Worm (Caenorhabditis elegans): Measurements from ENCODE around the gene F46B6.5.

The F46B6.5 gene

DNA sequence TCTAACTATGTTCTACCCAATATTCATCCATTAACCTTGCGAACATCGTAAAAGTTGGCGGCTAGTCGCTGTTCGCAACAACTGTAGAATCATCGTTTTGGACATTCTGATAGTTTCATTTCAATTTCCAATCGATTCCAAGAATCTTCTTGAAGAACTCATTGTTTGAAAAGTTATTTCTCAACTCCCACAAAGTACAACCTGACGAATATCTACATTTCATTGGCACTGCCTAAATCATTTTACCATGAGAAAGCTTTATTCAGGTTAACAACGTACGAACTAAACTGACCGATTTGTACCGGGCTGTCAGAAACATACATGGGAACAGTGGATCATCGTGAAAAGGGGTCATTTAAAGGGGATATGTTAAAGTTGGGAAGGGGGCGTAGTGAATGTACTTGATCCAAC lies 3.9 kb upstream of the F46B6.5 start, which contains the start of gene F46B6.6:
TSS of gene F46B6.6 (minus strand) at position 148 of the 411 bp plus-strand sequence.
- no peak for TF ChIP-seq C08G9.2 (tag; optimal IDR thresholded peaks at IDR 0.05)
- TF ChIP-seq K09A11.1 (tag; optimal IDR thresholded peaks at IDR 0.05; ENCODE audit: insufficient read depth), result no peak
- no peak for TF ChIP-seq nhr-11 (tag; optimal IDR thresholded peaks at IDR 0.05)
- TF ChIP-seq sdc-2 (tag; optimal IDR thresholded peaks at IDR 0.05), result no peak
- TF ChIP-seq pat-9 (tag; optimal IDR thresholded peaks at IDR 0.05), result no peak
- TF ChIP-seq eyg-1 (tag; optimal IDR thresholded peaks at IDR 0.05), result no peak
- no peak for TF ChIP-seq odd-2 (tag; optimal IDR thresholded peaks at IDR 0.05)
- no peak for TF ChIP-seq unc-3 (GFP tag; conservative IDR thresholded peaks at IDR 0.05)
- no peak for TF ChIP-seq unc-3 (tag; optimal IDR thresholded peaks at IDR 0.05)
- TF ChIP-seq ceh-45 (GFP tag; IDR thresholded peaks at IDR 0.05), result no peak
- no peak for TF ChIP-seq ceh-24 (tag; optimal IDR thresholded peaks at IDR 0.05)
- no peak for TF ChIP-seq ama-1 (optimal IDR thresholded peaks at IDR 0.05)
- no peak for TF ChIP-seq C38D4.7 (GFP tag; optimal IDR thresholded peaks at IDR 0.05)
- TF ChIP-seq unc-86 (tag; optimal IDR thresholded peaks at IDR 0.05), result no peak
- TF ChIP-seq pha-4 (tag; optimal IDR thresholded peaks at IDR 0.05), result no peak
- TF ChIP-seq fax-1 (tag; optimal IDR thresholded peaks at IDR 0.05), result no peak

DNA sequence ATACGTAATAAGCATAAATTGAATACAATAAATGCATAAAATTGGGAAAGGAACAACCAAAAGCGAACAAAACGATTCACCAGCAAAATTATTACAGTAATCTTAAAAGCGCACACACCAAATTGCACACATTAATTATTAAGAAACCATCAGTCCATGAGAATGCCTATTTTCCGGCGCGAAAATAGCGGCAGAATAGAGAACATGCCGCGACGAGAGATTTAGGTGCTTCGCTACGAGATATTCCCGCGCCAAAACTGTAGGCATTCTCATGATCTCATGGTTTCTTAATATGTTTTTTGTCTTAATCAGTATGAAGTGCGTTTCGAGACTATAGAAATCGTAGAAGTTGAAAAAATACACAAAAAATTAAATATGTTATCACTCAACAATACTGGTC lies 1.3 kb upstream of the F46B6.5 start:
- TF ChIP-seq ceh-18 (tag; optimal IDR thresholded peaks at IDR 0.05), result no peak
- TF ChIP-seq ceh-22 (tag; optimal IDR thresholded peaks at IDR 0.05), result no peak
- TF ChIP-seq sdc-2 (tag; optimal IDR thresholded peaks at IDR 0.05), result no peak
- TF ChIP-seq F13H6.1 (tag; optimal IDR thresholded peaks at IDR 0.05), result no peak

DNA sequence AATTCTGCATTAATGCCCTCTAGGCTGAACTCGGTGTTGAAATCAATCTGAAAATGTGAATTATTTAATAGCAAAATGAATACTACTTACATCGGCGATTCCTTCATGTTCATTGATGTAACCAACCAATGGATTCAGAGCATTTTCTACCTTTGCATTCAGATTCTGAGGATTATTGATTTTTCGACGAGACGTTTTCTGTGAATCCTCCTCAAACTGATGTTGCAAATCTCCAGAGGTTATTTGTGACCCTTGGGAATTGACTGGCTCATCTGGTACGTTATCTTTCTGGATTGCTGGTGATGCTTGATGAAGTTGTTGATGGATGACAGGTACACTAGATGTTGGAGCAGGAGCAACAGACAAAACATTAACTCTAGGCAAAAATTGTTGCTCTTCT lies 824 bp downstream of the F46B6.5 start:
- TF ChIP-seq pax-1 (tag; optimal IDR thresholded peaks at IDR 0.05), result no peak

DNA sequence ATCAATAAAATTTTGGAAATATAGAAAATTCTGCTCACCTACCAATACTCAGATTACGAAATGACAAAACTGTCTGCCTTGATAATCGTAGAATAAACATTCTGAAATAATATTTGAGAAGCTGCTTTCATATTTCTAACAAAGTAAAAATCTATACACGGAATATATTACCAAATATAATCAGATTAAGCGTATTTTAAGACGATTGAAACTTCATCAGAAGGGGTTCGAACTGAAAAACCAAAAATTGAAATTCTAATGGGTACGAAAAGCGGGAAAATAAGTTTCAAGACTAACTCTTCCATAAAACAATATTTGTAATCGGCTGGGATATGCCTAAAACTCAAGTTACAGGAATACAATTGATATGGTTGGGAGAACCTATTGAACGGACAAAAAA lies 3.5 kb downstream of the F46B6.5 start, which contains the start of gene F46B6.4:
TSS of gene F46B6.4 (minus strand) at position 101 of the 400 bp plus-strand sequence.
- no peak for TF ChIP-seq tbx-2 (tag; optimal IDR thresholded peaks at IDR 0.05)
- no peak for TF ChIP-seq ttx-3 (tag; optimal IDR thresholded peaks at IDR 0.05)
- TF ChIP-seq ceh-14 (tag; optimal IDR thresholded peaks at IDR 0.05), result no peak
- TF ChIP-seq fkh-10 (GFP tag; optimal IDR thresholded peaks at IDR 0.05), result no peak
- no peak for TF ChIP-seq odd-2 (tag; optimal IDR thresholded peaks at IDR 0.05)
- TF ChIP-seq ceh-24 (tag; optimal IDR thresholded peaks at IDR 0.05), result no peak
- no peak for TF ChIP-seq rnt-1 (tag; optimal IDR thresholded peaks at IDR 0.05)
- TF ChIP-seq zip-5 (tag; optimal IDR thresholded peaks at IDR 0.05), result no peak
- no peak for TF ChIP-seq mec-3 (tag; optimal IDR thresholded peaks at IDR 0.05; ENCODE audit: borderline replicate concordance)
- TF ChIP-seq ceh-6 (GFP tag; optimal IDR thresholded peaks at IDR 0.05), result no peak
- no peak for TF ChIP-seq Y22D7AL.16 (tag; optimal IDR thresholded peaks at IDR 0.05)
- no peak for TF ChIP-seq nhr-232 (tag; optimal IDR thresholded peaks at IDR 0.05)
- no peak for TF ChIP-seq pha-4 (tag; optimal IDR thresholded peaks at IDR 0.05)
- TF ChIP-seq fax-1 (tag; optimal IDR thresholded peaks at IDR 0.05), result no peak
- TF ChIP-seq hlh-6 (tag; optimal IDR thresholded peaks at IDR 0.05), result no peak
- no peak for TF ChIP-seq lim-6 (tag; optimal IDR thresholded peaks at IDR 0.05)
- TF ChIP-seq ceh-9 (tag; optimal IDR thresholded peaks at IDR 0.05), result no peak
- no peak for TF ChIP-seq hlh-13 (GFP tag; optimal IDR thresholded peaks at IDR 0.05)
- no peak for TF ChIP-seq C38D4.7 (GFP tag; optimal IDR thresholded peaks at IDR 0.05)
- TF ChIP-seq elt-2 (tag; optimal IDR thresholded peaks at IDR 0.05), result no peak

DNA sequence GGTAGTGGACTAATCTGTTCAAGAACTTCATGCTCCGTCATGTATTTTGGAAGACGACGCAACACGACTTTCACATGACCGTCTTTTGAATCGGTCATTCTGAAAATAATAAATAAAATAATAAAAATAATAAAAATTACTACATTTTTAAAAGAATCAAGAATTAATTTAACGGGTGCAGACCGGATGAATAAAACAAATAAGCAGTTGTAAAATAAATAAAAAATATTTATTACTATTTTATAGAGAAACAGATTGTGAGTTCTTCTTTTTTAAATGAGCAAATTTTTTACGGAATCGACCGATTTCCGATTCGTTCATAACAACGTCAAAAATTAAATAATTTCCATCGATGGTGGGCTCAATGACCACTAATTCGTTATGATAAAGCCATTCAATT lies 5.2 kb downstream of the F46B6.5 start, which contains the start of gene smg-4:
TSS of gene smg-4 (minus strand) at position 101 of the 400 bp plus-strand sequence.
- TF ChIP-seq npax-4 (tag; optimal IDR thresholded peaks at IDR 0.05) (no peak), ceh-34 (tag; optimal IDR thresholded peaks at IDR 0.05) (no peak), ceh-6 (GFP tag; optimal IDR thresholded peaks at IDR 0.05) (no peak), ceh-9 (tag; optimal IDR thresholded peaks at IDR 0.05) (no peak), nfya-1 (tag; optimal IDR thresholded peaks at IDR 0.05) (no peak), ahr-1 (tag; optimal IDR thresholded peaks at IDR 0.05) (no peak), pag-3 (tag; optimal IDR thresholded peaks at IDR 0.05; ENCODE audit: borderline replicate concordance) (no peak)

Measured in whole organism, late embryonic.